Worm (Caenorhabditis elegans) whole organism, L4 larva: Measurements from ENCODE around the gene F09D12.2.
A peak's percentile ranks its signal among the peaks of the same experiment; 100 is the strongest.
"Not testable (repeated sequence)": the region's sequence is repeated elsewhere in the genome, so short reads cannot be mapped to it uniquely, and the experiment has no call there.

ENCODE experiments used
- D1046.2 ChIP-seq: fragments of 200-800 bp; sonication (Bioruptor generic); IDR thresholded peaks from 2 replicates; pipeline ENCODE4 v1.3.6; 2022; ENCODE audit warnings: missing genetic modification characterization, missing compliant biosample characterization
- F26F4.8 ChIP-seq: fragments of 200-800 bp; sonication (Bioruptor generic); conservative IDR thresholded peaks from 2 replicates; pipeline ENCODE4 v1.3.6; 2022; ENCODE audit warnings: missing genetic modification characterization, missing compliant biosample characterization
- T20F7.1 ChIP-seq: fragments of 200-800 bp; sonication (Bioruptor generic); optimal IDR thresholded peaks from 2 replicates; lab custom pipeline; 2018; ENCODE audit warnings: mild to moderate bottlenecking, missing genetic modification characterization, missing compliant biosample characterization
- Y48G9A.11 ChIP-seq: fragments of 200-800 bp; sonication (Bioruptor generic); IDR thresholded peaks from 2 replicates; pipeline ENCODE4 v1.3.6; 2022; ENCODE audit warnings: missing genetic modification reagents, missing genetic modification characterization, missing compliant biosample characterization
- ZK546.5 ChIP-seq, 2 experiments: sonication (generic microtip); optimal IDR thresholded peaks; 2 replicates each; lab custom pipeline; 2017; ENCODE audit warnings: missing biosample characterization in 2 of 2, missing genetic modification characterization in 2 of 2
- aly-2 ChIP-seq: sonication (generic microtip); optimal IDR thresholded peaks from 2 replicates; lab custom pipeline; 2018; ENCODE audit warnings: missing biosample characterization, missing genetic modification characterization
- ceh-44 ChIP-seq: fragments of 200-800 bp; sonication (Bioruptor generic); IDR thresholded peaks from 2 replicates; pipeline ENCODE4 v1.3.6; 2022; ENCODE audit warnings: missing genetic modification reagents, missing genetic modification characterization, missing compliant biosample characterization
- ceh-62 ChIP-seq: sonication (generic microtip); optimal IDR thresholded peaks from 2 replicates; lab custom pipeline; 2017; ENCODE audit warnings: missing biosample characterization, missing genetic modification characterization
- cey-2 ChIP-seq: sonication (generic microtip); optimal IDR thresholded peaks from 3 replicates; lab custom pipeline; 2017; ENCODE audit warnings: missing genetic modification characterization, mild to moderate bottlenecking, missing compliant biosample characterization, antibody characterized with exemption, borderline replicate concordance; ENCODE audit not compliant: insufficient read depth
- ctbp-1 ChIP-seq: fragments of 200-800 bp; sonication (Bioruptor generic); IDR thresholded peaks from 2 replicates; pipeline ENCODE4 v1.3.6; 2022; ENCODE audit warnings: missing genetic modification reagents, missing genetic modification characterization, missing compliant biosample characterization
- daf-19 ChIP-seq: fragments of 200-800 bp; sonication (Bioruptor generic); conservative IDR thresholded peaks from 2 replicates; pipeline ENCODE4 v1.3.6; 2022; ENCODE audit warnings: missing genetic modification characterization, missing compliant biosample characterization
- duxl-1 ChIP-seq: sonication (generic microtip); optimal IDR thresholded peaks from 2 replicates; lab custom pipeline; 2016; ENCODE audit warnings: mild to moderate bottlenecking, missing genetic modification characterization, moderate library complexity, missing compliant biosample characterization; ENCODE audit not compliant: poor library complexity
- hlh-30 ChIP-seq: sonication (generic microtip); optimal IDR thresholded peaks from 2 replicates; lab custom pipeline; 2017; ENCODE audit warnings: antibody characterized with exemption, mild to moderate bottlenecking, missing genetic modification characterization, missing compliant biosample characterization; ENCODE audit not compliant: insufficient read depth
- lim-7 ChIP-seq: fragments of 200-800 bp; sonication (Bioruptor generic); IDR thresholded peaks from 2 replicates; pipeline ENCODE4 v1.3.6; 2022; ENCODE audit warnings: missing genetic modification characterization, missing compliant biosample characterization
- lin-15B ChIP-seq: fragments of 150-350 bp; sonication (generic microtip); optimal IDR thresholded peaks from 3 replicates; lab custom pipeline; 2014; ENCODE audit warnings: missing biosample characterization, missing genetic modification characterization
- madf-9 ChIP-seq: fragments of 200-800 bp; sonication (Bioruptor generic); conservative IDR thresholded peaks from 2 replicates; pipeline ENCODE4 v1.3.6; 2022; ENCODE audit warnings: missing genetic modification reagents, missing genetic modification characterization, missing compliant biosample characterization
- mdt-29 ChIP-seq: fragments of 200-800 bp; sonication (Bioruptor generic); IDR thresholded peaks from 2 replicates; pipeline ENCODE4 v1.3.6; 2022; ENCODE audit warnings: missing genetic modification reagents, missing genetic modification characterization, missing compliant biosample characterization
- mxl-2 ChIP-seq: fragments of 200-800 bp; sonication (Bioruptor generic); conservative IDR thresholded peaks from 2 replicates; pipeline ENCODE4 v1.3.6; 2022; ENCODE audit warnings: missing genetic modification reagents, missing genetic modification characterization, missing compliant biosample characterization
- mxl-3 ChIP-seq: fragments of 200-800 bp; sonication (Bioruptor generic); optimal IDR thresholded peaks from 2 replicates; lab custom pipeline; 2018; ENCODE audit warnings: mild to moderate bottlenecking, missing genetic modification characterization, missing compliant biosample characterization
- nhr-11 ChIP-seq: fragments of 150-350 bp; optimal IDR thresholded peaks from 2 replicates; lab custom pipeline; 2014; ENCODE audit warnings: missing biosample characterization, missing genetic modification characterization
- nhr-111 ChIP-seq: fragments of 200-800 bp; sonication (Bioruptor generic); optimal IDR thresholded peaks from 2 replicates; lab custom pipeline; 2018; ENCODE audit warnings: mild to moderate bottlenecking, missing genetic modification characterization, missing compliant biosample characterization
- nhr-28 ChIP-seq: fragments of 150-350 bp; optimal IDR thresholded peaks from 2 replicates; lab custom pipeline; 2014; ENCODE audit warnings: missing biosample characterization, missing genetic modification characterization
- nhr-6 ChIP-seq: fragments of 150-350 bp; optimal IDR thresholded peaks from 2 replicates; lab custom pipeline; 2014; ENCODE audit warnings: missing biosample characterization, missing genetic modification characterization
- nhr-76 ChIP-seq: fragments of 150-350 bp; optimal IDR thresholded peaks from 2 replicates; lab custom pipeline; 2014; ENCODE audit warnings: missing biosample characterization, missing genetic modification characterization
- nhr-77 ChIP-seq: fragments of 150-350 bp; optimal IDR thresholded peaks from 2 replicates; lab custom pipeline; 2014; ENCODE audit warnings: missing biosample characterization, missing genetic modification characterization
- php-3 ChIP-seq: fragments of 200-800 bp; sonication (Bioruptor generic); IDR thresholded peaks from 2 replicates; pipeline ENCODE4 v1.3.6; 2022; ENCODE audit warnings: missing genetic modification reagents, missing genetic modification characterization, missing compliant biosample characterization
- saeg-2 ChIP-seq: fragments of 200-800 bp; sonication (Bioruptor generic); IDR thresholded peaks from 2 replicates; pipeline ENCODE4 v1.3.6; 2022; ENCODE audit warnings: missing genetic modification reagents, missing genetic modification characterization, missing compliant biosample characterization
- skn-1 ChIP-seq: fragments of 150-350 bp; optimal IDR thresholded peaks from 2 replicates; lab custom pipeline; 2014; ENCODE audit warnings: missing biosample characterization, missing genetic modification characterization
- snpc-4 ChIP-seq: fragments of 150-350 bp; optimal IDR thresholded peaks from 2 replicates; lab custom pipeline; 2014; ENCODE audit warnings: missing biosample characterization, missing genetic modification characterization
- spr-3 ChIP-seq: fragments of 200-800 bp; sonication (Bioruptor generic); optimal IDR thresholded peaks from 2 replicates; lab custom pipeline; 2018; ENCODE audit warnings: mild to moderate bottlenecking, missing genetic modification characterization, missing compliant biosample characterization
- unc-62 ChIP-seq, 3 experiments: fragments of 150-350 bp in 1 of 3; sonication (generic microtip); optimal IDR thresholded peaks in 2 of 3; peaks in 1 of 3; 1 replicate in 1 of 3; 2 replicates in 2 of 3; lab custom pipeline; 2014 to 2017; ENCODE audit warnings: missing biosample characterization in 3 of 3, missing genetic modification characterization in 3 of 3, missing genetic modification reagents in 3 of 3, missing genotype in 1 of 3
- zfp-3 ChIP-seq: fragments of 200-800 bp; sonication (Bioruptor generic); conservative IDR thresholded peaks from 2 replicates; pipeline ENCODE4 v1.3.6; 2022; ENCODE audit warnings: missing genetic modification reagents, missing genetic modification characterization, missing compliant biosample characterization
- zip-11 ChIP-seq: fragments of 200-800 bp; sonication (Bioruptor generic); IDR thresholded peaks from 2 replicates; pipeline ENCODE4 v1.3.6; 2022; ENCODE audit warnings: missing genetic modification characterization, missing compliant biosample characterization
- ztf-11 ChIP-seq: fragments of 150-350 bp; optimal IDR thresholded peaks from 2 replicates; lab custom pipeline; 2014; ENCODE audit warnings: missing biosample characterization, missing genetic modification characterization
- ztf-7 ChIP-seq: fragments of 150-350 bp; optimal IDR thresholded peaks from 2 replicates; lab custom pipeline; 2014; ENCODE audit warnings: missing biosample characterization, missing genetic modification characterization

F09D12.2 gene

DNA sequence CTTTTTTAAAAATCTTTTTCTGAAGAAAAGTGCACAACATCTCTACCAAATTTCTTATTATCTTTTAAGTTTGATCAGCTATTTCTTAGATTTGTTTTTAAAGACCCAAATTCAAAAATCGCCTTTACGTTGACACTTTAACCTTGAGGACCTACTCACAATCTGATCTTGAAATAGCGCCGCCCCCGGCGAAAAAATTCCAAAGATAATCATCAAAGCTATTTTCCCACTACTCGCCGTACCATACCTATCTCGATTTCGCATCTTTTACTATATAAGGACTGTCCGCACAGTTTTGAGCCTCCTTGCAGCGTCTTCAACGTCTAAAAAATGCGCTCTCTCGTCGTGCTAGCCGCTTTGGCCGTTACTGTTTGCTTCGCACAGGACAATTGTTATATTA, 3.2 kb downstream of the F09D12.2 start, which contains the start of gene grd-10:
Gene grd-10 (plus strand): TSS at position 208 of the 400 bp plus-strand sequence.
- no peak for TF ChIP-seq zfp-3 (GFP tag; lab: Robert Waterston, UW)
- TF ChIP-seq saeg-2: no peak
- no peak for TF ChIP-seq D1046.2 (GFP tag; lab: Robert Waterston, UW)
- no peak for TF ChIP-seq nhr-77 (tag; lab: Kevin White, UChicago)
- no peak for TF ChIP-seq lim-7
- no peak for TF ChIP-seq cey-2 (tag; lab: Kevin White, UChicago)
- no peak for TF ChIP-seq ztf-7
- no peak for TF ChIP-seq nhr-76
- TF ChIP-seq, all 104 proteins: peak for 0

DNA sequence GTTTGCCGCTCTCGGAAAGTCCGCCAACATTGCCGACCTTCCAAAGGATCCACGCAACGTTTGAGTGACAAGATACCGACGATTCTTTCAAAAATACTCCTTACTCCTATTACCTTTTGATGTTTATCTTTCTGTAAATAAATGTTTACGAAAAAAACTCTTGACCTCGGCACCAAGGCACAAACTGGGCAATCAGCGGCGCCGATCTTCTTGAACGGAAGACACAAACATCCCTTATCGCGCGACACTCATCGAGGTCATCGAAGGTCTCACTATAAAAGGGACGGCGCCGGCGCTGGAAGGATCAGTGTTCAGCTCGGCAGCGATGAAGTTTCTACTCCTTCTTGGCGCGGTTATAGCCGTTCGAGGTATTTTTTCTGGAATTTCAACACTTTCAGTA, 4.6 kb downstream of the F09D12.2 start, which contains the start of gene grd-3:
Gene grd-3 (plus strand): TSS at position 302 of the 400 bp plus-strand sequence.
- TF ChIP-seq spr-3 (GFP tag; lab: Kevin White, UChicago): no peak
- TF ChIP-seq madf-9: no peak
- no peak for TF ChIP-seq duxl-1
- no peak for TF ChIP-seq lim-7
- TF ChIP-seq unc-62 (GFP tag; optimal IDR thresholded peaks at IDR 0.05 in 1 of 2; lab: Kevin White, UChicago): no peak
- no peak for TF ChIP-seq unc-62 (tag; optimal IDR thresholded peaks at IDR 0.05; lab: Kevin White, UChicago)
- no peak for TF ChIP-seq hlh-30 (tag; lab: Kevin White, UChicago)
- no peak for TF ChIP-seq php-3 (GFP tag; lab: Robert Waterston, UW)
- TF ChIP-seq ZK546.5 (tag; optimal IDR thresholded peaks at IDR 0.05; lab: Kevin White, UChicago): no peak
- TF ChIP-seq lin-15B (tag; lab: Kevin White, UChicago): no peak
- no peak for TF ChIP-seq T20F7.1 (GFP tag; lab: Kevin White, UChicago)
- TF ChIP-seq ceh-62: no peak
- TF ChIP-seq ctbp-1 (GFP tag; lab: Robert Waterston, UW): no peak
- no peak for TF ChIP-seq nhr-28
- TF ChIP-seq snpc-4 (tag; lab: Kevin White, UChicago): no peak
- no peak for TF ChIP-seq ztf-11 (tag; lab: Kevin White, UChicago)
- no peak for TF ChIP-seq ceh-44 (GFP tag; lab: Robert Waterston, UW)
- no peak for TF ChIP-seq nhr-11

- TF ChIP-seq unc-62 (GFP tag; optimal IDR thresholded peaks at IDR 0.05 in 1 of 2; lab: Kevin White, UChicago) (peak in 1 of 2 experiments; percentile 32), unc-62 (tag; optimal IDR thresholded peaks at IDR 0.05; lab: Kevin White, UChicago) (no peak), zip-11 (no peak), mxl-2 (no peak), ceh-44 (GFP tag; lab: Robert Waterston, UW) (no peak), skn-1 (tag; lab: Kevin White, UChicago) (no peak)
- TF ChIP-seq, all 104 proteins: peak for 1
Measured at ce11 chrIV:3438022-3438421, 6.0 kb downstream of the F09D12.2 start, which contains the start of gene grd-13. Gene grd-13, plus strand, starts transcription at chrIV:3438312.

DNA sequence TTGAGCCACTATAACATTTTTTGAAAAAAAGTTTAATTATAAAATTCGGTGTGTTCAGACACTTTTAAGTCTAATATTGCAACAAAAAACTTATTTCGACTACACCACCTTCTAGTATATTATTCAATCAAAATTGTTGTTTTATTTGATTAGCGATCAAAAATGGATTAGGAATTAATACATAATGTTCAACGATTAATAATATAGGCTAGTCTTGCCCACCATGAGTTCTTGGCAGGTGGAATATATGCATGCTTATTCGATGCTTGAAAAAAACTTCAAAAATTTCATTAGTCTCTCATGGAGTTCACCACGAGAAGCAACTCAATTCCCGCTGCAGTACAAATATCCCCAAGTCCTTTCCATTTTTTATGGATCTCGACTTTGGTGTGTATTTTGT, 8.0 kb downstream of the F09D12.2 start, which contains the start of gene srz-32:
Gene srz-32 (plus strand): TSS at position 301 of the 400 bp plus-strand sequence.
- no peak for TF ChIP-seq hlh-30 (tag; lab: Kevin White, UChicago)
- TF ChIP-seq unc-62 (GFP tag; optimal IDR thresholded peaks at IDR 0.05 in 1 of 2; lab: Kevin White, UChicago): no peak
- no peak for TF ChIP-seq unc-62 (tag; optimal IDR thresholded peaks at IDR 0.05; lab: Kevin White, UChicago)
- no peak for TF ChIP-seq nhr-6

DNA sequence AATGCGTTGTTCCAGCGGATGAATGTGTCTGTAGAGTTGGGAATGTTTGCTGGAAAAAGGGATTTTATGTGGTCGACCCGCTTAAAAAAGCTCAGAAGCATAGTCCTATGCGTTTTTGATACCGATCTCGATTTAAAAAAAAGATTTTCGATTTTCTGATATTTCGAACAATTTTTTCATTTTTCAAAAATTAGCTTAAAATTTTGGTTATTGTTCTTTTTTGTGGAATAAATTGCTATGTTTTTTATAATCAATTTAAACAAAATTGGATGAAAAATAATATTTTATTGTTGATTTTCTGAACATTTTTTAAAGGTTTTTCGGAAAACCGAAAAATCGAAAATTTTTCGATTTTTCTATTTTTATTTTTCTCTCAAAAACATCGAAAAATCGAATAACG, 10.6 kb downstream of the F09D12.2 start, which contains the start of gene C04C3.7:
Gene C04C3.7 (minus strand): TSS at position 101 of the 400 bp plus-strand sequence.
- not testable (repeated sequence) for TF ChIP-seq aly-2; lin-15B (tag; lab: Kevin White, UChicago); mdt-29 (GFP tag; lab: Robert Waterston, UW)

DNA sequence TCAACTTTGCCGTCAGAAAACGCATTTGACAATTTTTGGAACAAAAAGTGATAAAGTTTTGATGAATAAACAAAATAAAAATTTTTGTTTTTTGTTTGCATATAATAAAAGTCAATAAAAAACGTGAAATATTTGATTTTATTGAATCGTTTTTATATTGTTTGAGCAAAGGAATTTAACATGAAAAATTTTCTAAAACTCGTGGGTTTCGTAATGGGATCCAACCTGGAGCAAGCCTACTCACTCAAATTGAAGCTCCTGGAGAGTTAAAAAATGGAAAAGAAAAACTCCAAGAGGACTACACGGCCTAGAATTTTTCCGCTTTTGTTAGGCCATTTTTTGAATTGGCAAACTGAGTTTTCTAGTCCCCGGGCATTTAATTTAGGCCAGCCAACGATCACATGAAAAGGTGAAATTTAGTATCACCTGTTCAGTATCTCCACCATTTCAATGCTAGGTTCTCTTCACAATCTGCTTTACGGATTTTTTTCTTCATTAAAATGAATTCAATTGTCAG, 15.5 kb downstream of the F09D12.2 start, which contains the start of the genes C04C3.9 and srz-60:
Gene C04C3.9 (minus strand): TSS at position 101 of the 517 bp plus-strand sequence.
Gene srz-60 (plus strand): TSS at position 467 of the 517 bp plus-strand sequence.
- no peak for TF ChIP-seq daf-19 (GFP tag; lab: Robert Waterston, UW)
- no peak for TF ChIP-seq Y48G9A.11 (GFP tag; lab: Robert Waterston, UW)
- no peak for TF ChIP-seq lim-7
- TF ChIP-seq unc-62 (GFP tag; optimal IDR thresholded peaks at IDR 0.05 in 1 of 2; lab: Kevin White, UChicago): peak in 1 of 2 experiments; percentile 30
- no peak for TF ChIP-seq unc-62 (tag; optimal IDR thresholded peaks at IDR 0.05; lab: Kevin White, UChicago)
- TF ChIP-seq mxl-3 (GFP tag; lab: Kevin White, UChicago): no peak
- TF ChIP-seq F26F4.8 (GFP tag; lab: Robert Waterston, UW): no peak
- no peak for TF ChIP-seq nhr-111
